Fruit fly (Drosophila melanogaster) whole organism, wandering third instar larva: Measurements from ENCODE around the gene Acsx3.
A peak's percentile ranks its signal among the peaks of the same experiment; 100 is the strongest.

Experiments used
- Abd-B ChIP-seq: fragments of >200 bp; optimal IDR thresholded peaks from 2 replicates; lab custom pipeline; 2017; ENCODE audit warnings: missing biosample characterization, missing genetic modification characterization
- CG32264 ChIP-seq: fragments of 200-800 bp; sonication (Bioruptor generic); optimal IDR thresholded peaks from 2 replicates; lab custom pipeline; 2016; ENCODE audit warnings: missing biosample characterization, missing genetic modification characterization
- CG9705 ChIP-seq: fragments of 200-800 bp; sonication (Bioruptor generic); optimal IDR thresholded peaks from 2 replicates; lab custom pipeline; 2018; ENCODE audit warnings: missing biosample characterization, mild to moderate bottlenecking, missing genetic modification characterization
- CrebA ChIP-seq: fragments of 200-800 bp; sonication (Bioruptor generic); optimal IDR thresholded peaks from 2 replicates; lab custom pipeline; 2016; ENCODE audit warnings: missing biosample characterization, mild to moderate bottlenecking, missing genetic modification characterization, borderline replicate concordance
- Dfd ChIP-seq: fragments of >200 bp; optimal IDR thresholded peaks from 2 replicates; lab custom pipeline; 2017; ENCODE audit warnings: missing biosample characterization, missing genetic modification characterization
- HLH106 ChIP-seq: fragments of 200-800 bp; optimal IDR thresholded peaks from 3 replicates; lab custom pipeline; 2019; ENCODE audit warnings: missing biosample characterization, mild to moderate bottlenecking, missing genetic modification characterization, moderate library complexity
- Hnf4 ChIP-seq: fragments of 200-800 bp; sonication (Bioruptor generic); optimal IDR thresholded peaks from 2 replicates; lab custom pipeline; 2016; ENCODE audit warnings: missing biosample characterization, mild to moderate bottlenecking, missing genetic modification characterization
- Hr78 ChIP-seq: fragments of >200 bp; optimal IDR thresholded peaks from 2 replicates; lab custom pipeline; 2017; ENCODE audit warnings: missing biosample characterization, missing genetic modification characterization
- Jra ChIP-seq: sonication (Bioruptor generic); optimal IDR thresholded peaks from 2 replicates; lab custom pipeline; 2016; ENCODE audit warnings: missing biosample characterization, missing genetic modification characterization
- Mio ChIP-seq: sonication (Bioruptor generic); optimal IDR thresholded peaks from 2 replicates; lab custom pipeline; 2016; ENCODE audit warnings: missing biosample characterization, missing genetic modification characterization
- N ChIP-seq: fragments of >200 bp; optimal IDR thresholded peaks from 2 replicates; lab custom pipeline; 2018; ENCODE audit warnings: missing biosample characterization, missing external identifiers, missing genetic modification characterization
- OdsH ChIP-seq: fragments of 200-800 bp; sonication (Bioruptor generic); optimal IDR thresholded peaks from 2 replicates; lab custom pipeline; 2016; ENCODE audit warnings: missing biosample characterization, mild to moderate bottlenecking, missing genetic modification characterization
- Rel ChIP-seq, 2 experiments: fragments of 200-800 bp; sonication (Bioruptor generic) in 1 of 2; optimal IDR thresholded peaks; 2 replicates in 1 of 2; 3 replicates in 1 of 2; lab custom pipeline; 2016 to 2019; ENCODE audit warnings: mild to moderate bottlenecking in 2 of 2, missing biosample characterization in 2 of 2, missing genetic modification characterization in 2 of 2, moderate library complexity in 1 of 2
- Vsx2 ChIP-seq: fragments of 200-300, 225-300 bp; sonication (Bioruptor generic); optimal IDR thresholded peaks from 2 replicates; lab custom pipeline; 2018; ENCODE audit warnings: missing biosample characterization, missing genetic modification characterization; ENCODE audit not compliant: partially characterized antibody
- br ChIP-seq: fragments of 200-800 bp; sonication (Bioruptor generic); optimal IDR thresholded peaks from 2 replicates; lab custom pipeline; 2016; ENCODE audit warnings: missing biosample characterization, missing genetic modification characterization
- brk ChIP-seq: fragments of 200-800 bp; sonication (Bioruptor generic); optimal IDR thresholded peaks from 2 replicates; lab custom pipeline; 2016; ENCODE audit warnings: missing biosample characterization, mild to moderate bottlenecking, missing genetic modification characterization
- dl ChIP-seq, 2 experiments: fragments of 175-275, 200-275 bp in 1 of 2; fragments of 200-275 bp in 1 of 2; sonication (Bioruptor generic); optimal IDR thresholded peaks; lab custom pipeline; 2018; ENCODE audit warnings: mild to moderate bottlenecking in 2 of 2, missing biosample characterization in 2 of 2, missing genetic modification characterization in 2 of 2, moderate library complexity in 2 of 2; ENCODE audit not compliant: partially characterized antibody in 2 of 2, insufficient read depth in 1 of 2
- dmrt93B ChIP-seq: fragments of 200-800 bp; sonication (Bioruptor generic); optimal IDR thresholded peaks from 2 replicates; lab custom pipeline; 2018; ENCODE audit warnings: missing biosample characterization, mild to moderate bottlenecking, missing genetic modification characterization
- dsf ChIP-seq: sonication (Bioruptor generic); optimal IDR thresholded peaks from 2 replicates; lab custom pipeline; 2016; ENCODE audit warnings: missing biosample characterization, missing genetic modification characterization, borderline replicate concordance
- foxo ChIP-seq, 2 experiments: fragments of 200-800 bp; sonication (Bioruptor generic); optimal IDR thresholded peaks; 2 replicates in 1 of 2; 3 replicates in 1 of 2; lab custom pipeline; 2016 to 2017; ENCODE audit warnings: missing biosample characterization in 2 of 2, missing genetic modification characterization in 2 of 2
- jim ChIP-seq: fragments of 175-275, 200-325 bp; sonication (Bioruptor generic); optimal IDR thresholded peaks from 2 replicates; lab custom pipeline; 2016; ENCODE audit warnings: missing biosample characterization, mild to moderate bottlenecking, missing genetic modification characterization
- lola ChIP-seq: fragments of >200 bp; optimal IDR thresholded peaks from 2 replicates; lab custom pipeline; 2017; ENCODE audit warnings: missing biosample characterization, missing genetic modification characterization
- pan ChIP-seq: fragments of >200 bp; optimal IDR thresholded peaks from 2 replicates; lab custom pipeline; 2017
- psq ChIP-seq: fragments of 200-800 bp; sonication (Bioruptor generic); optimal IDR thresholded peaks from 3 replicates; lab custom pipeline; 2017; ENCODE audit warnings: missing biosample characterization, mild to moderate bottlenecking, missing genetic modification characterization, moderate library complexity
- rgr ChIP-seq: fragments of 200-800 bp; sonication (Bioruptor generic); optimal IDR thresholded peaks from 3 replicates; lab custom pipeline; 2016; ENCODE audit warnings: missing biosample characterization, mild to moderate bottlenecking, missing genetic modification characterization
- sv ChIP-seq: fragments of 200-800 bp; sonication (Bioruptor generic); optimal IDR thresholded peaks from 3 replicates; lab custom pipeline; 2016; ENCODE audit warnings: missing biosample characterization, missing genetic modification characterization
- tai ChIP-seq: sonication (Bioruptor generic); optimal IDR thresholded peaks from 2 replicates; lab custom pipeline; 2016; ENCODE audit warnings: missing biosample characterization, missing genetic modification characterization
- usp ChIP-seq: fragments of >200 bp; optimal IDR thresholded peaks from 2 replicates; lab custom pipeline; 2017; ENCODE audit warnings: missing biosample characterization, missing genetic modification characterization
- woc ChIP-seq: sonication (Bioruptor generic); optimal IDR thresholded peaks from 2 replicates; lab custom pipeline; 2016; ENCODE audit warnings: missing biosample characterization, mild to moderate bottlenecking, missing genetic modification characterization

Gene Acsx3

DNA sequence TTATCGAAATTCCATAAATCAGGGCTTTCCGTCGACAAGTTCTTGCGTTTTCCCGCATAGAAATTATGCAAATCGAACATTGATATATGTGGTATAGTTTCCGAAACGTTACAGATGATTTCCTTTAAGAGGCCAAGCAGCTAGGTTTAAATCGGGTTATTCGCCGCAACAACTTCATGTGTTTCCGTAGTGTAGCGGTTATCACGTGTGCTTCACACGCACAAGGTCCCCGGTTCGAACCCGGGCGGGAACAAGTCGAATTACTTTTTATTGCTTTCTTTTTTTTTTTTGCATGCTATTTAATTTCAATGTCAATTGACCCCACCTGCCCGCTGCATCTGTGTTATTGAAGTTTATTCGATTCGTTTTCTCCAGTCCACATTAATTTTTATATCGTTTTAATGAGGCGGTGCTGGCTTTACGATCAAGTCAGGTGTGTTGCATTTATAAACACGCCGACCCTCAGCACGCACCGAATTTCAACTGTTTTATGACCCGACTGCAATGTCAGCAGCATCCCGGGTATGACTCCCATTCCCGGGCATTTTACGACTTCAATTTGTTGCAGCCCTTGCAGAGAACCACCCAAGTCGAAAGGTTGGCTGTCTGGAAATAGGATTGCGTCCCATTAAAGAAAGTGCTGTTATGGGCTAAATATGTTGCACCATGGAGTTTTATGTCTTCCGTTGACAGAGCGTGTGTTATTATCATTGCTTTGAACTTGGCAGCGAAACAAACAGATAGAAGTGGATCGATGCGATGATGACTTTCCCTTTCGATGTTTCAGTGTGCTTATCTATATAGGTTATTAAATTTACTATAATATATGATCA is 9.1 kb downstream of the Acsx3 start:
- TF ChIP-seq CG32264 (GFP tag; lab: Kevin White, UChicago) (no peak), Rel (GFP tag; optimal IDR thresholded peaks at IDR 0.05; lab: Kevin White, UChicago) (no peak), Rel (tag; optimal IDR thresholded peaks at IDR 0.05; lab: Kevin White, UChicago) (peak; percentile 15)

DNA sequence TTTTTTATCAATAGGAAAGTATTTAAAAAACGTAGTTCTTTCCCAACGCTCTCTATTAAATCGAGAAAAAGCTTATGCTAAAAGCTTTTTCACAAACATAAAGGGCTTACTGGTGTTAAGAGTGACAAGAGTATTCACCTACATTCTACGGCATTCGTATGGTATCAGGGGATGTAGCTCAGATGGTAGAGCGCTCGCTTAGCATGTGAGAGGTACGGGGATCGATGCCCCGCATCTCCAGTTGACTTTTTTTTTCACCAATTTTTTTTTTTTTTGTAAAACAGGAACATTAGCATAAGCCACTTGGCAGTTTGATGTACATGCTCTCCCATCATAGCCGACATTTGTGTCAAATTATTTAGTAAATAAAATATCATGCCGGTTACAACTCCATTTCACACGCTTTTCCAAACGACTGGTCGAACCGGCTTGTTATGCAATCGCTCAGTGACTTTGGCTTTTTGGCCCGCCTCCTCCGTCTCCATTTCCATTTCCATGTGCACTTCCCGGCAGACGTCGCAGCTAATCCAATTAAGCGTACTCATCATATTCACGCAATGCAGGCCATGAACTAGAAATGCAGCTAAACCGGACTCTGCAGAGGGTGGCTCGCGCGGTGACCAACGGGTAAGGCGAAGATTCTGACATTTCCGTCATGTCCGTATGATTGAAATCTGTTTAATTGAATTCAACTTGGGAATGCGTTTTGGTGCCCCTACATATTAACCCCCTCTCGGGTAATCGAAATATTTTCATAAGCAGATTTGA is 9.9 kb downstream of the Acsx3 start:
- TF ChIP-seq brk (GFP tag; lab: Kevin White, UChicago): no peak
- no peak for TF ChIP-seq CrebA (GFP tag; lab: Kevin White, UChicago)
- no peak for TF ChIP-seq woc (GFP tag; lab: Kevin White, UChicago)
- TF ChIP-seq psq (GFP tag; lab: Kevin White, UChicago): no peak
- TF ChIP-seq Vsx2 (GFP tag; lab: Kevin White, UChicago): no peak
- no peak for TF ChIP-seq pan (lab: Kevin White, UChicago)
- TF ChIP-seq Hnf4: no peak
- no peak for TF ChIP-seq foxo (GFP tag; optimal IDR thresholded peaks at IDR 0.05; lab: Kevin White, UChicago)
- no peak for TF ChIP-seq Jra
- no peak for TF ChIP-seq Mio (GFP tag; lab: Kevin White, UChicago)
- no peak for TF ChIP-seq OdsH
- TF ChIP-seq tai (GFP tag; lab: Kevin White, UChicago): no peak
- no peak for TF ChIP-seq sv (GFP tag; lab: Kevin White, UChicago)
- no peak for TF ChIP-seq Hr78 (GFP tag; lab: Kevin White, UChicago)
- TF ChIP-seq Rel (GFP tag; optimal IDR thresholded peaks at IDR 0.05; lab: Kevin White, UChicago): no peak
- TF ChIP-seq Rel (tag; optimal IDR thresholded peaks at IDR 0.05; lab: Kevin White, UChicago): no peak
- no peak for TF ChIP-seq dsf (GFP tag; lab: Kevin White, UChicago)

- no peak for TF ChIP-seq rgr (GFP tag; lab: Kevin White, UChicago)
- no peak for TF ChIP-seq Rel (GFP tag; optimal IDR thresholded peaks at IDR 0.05; lab: Kevin White, UChicago)
- TF ChIP-seq Rel (tag; optimal IDR thresholded peaks at IDR 0.05; lab: Kevin White, UChicago): peak; percentile 5
- TF ChIP-seq Abd-B (GFP tag; lab: Kevin White, UChicago): no peak
- TF ChIP-seq lola (GFP tag; lab: Kevin White, UChicago): no peak
- no peak for TF ChIP-seq br
- TF ChIP-seq dsf (GFP tag; lab: Kevin White, UChicago): no peak
These were observed 11.7 kb downstream of the Acsx3 start for dm6 chr3R:19792697-19793096.

DNA sequence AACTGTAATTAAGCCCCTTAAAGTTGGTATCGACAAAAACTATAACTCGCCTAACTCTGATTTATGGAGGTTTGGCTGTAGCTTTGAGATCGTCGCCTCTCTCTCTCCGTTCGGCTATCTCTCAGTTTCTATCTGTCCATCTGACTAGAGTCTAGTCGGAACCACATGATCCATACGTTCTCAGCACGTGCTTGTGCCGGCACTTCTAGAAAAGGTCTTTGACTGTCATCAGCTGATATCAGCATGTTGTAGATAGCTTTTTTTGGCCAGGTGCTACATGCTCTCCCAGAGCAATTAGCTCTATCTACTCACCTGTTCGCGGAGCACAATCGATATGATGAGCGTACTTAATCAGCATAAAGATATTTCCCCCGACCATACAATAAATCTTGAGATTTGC is 12.6 kb downstream of the Acsx3 start:
- TF ChIP-seq jim (GFP tag; lab: Kevin White, UChicago) (no peak), usp (GFP tag; lab: Kevin White, UChicago) (no peak), HLH106 (tag; lab: Kevin White, UChicago) (no peak), woc (GFP tag; lab: Kevin White, UChicago) (no peak), Hr78 (GFP tag; lab: Kevin White, UChicago) (no peak), Rel (GFP tag; optimal IDR thresholded peaks at IDR 0.05; lab: Kevin White, UChicago) (no peak), Rel (tag; optimal IDR thresholded peaks at IDR 0.05; lab: Kevin White, UChicago) (no peak), Vsx2 (GFP tag; lab: Kevin White, UChicago) (no peak), Jra (no peak), N (GFP tag; lab: Kevin White, UChicago) (no peak), Dfd (GFP tag; lab: Kevin White, UChicago) (no peak), sv (GFP tag; lab: Kevin White, UChicago) (no peak), OdsH (no peak), CG9705 (GFP tag; lab: Kevin White, UChicago) (no peak), dmrt93B (no peak), dl (GFP tag; optimal IDR thresholded peaks at IDR 0.05; lab: Kevin White, UChicago; ENCODE audit: insufficient read depth in 1 of 2, partially characterized antibody in 2 of 2) (no peak)
